Fruit fly (Drosophila melanogaster): ENCODE data around the gene CG3226.

CG3226 gene

dm6 chrX:6654198-6654831 is at the start of gene CG3226, which contains the start of gene Cdc7 (continued):
- TF ChIP-seq CG18764 (GFP tag; optimal IDR thresholded peaks at IDR 0.05) (peak; percentile 21), her (GFP tag; optimal IDR thresholded peaks at IDR 0.05) (no peak), CG10147 (GFP tag; optimal IDR thresholded peaks at IDR 0.05) (peak; percentile 65), chif (GFP tag; optimal IDR thresholded peaks at IDR 0.05) (peak; percentile 18 to 49), gcm2 (GFP tag; optimal IDR thresholded peaks at IDR 0.05) (peak; percentile 10), CG16813 (GFP tag; IDR thresholded peaks at IDR 0.05; ENCODE audit: partially characterized antibody) (peak; percentile 76), wek (GFP tag; optimal IDR thresholded peaks at IDR 0.05) (peak; percentile 74), CG3163 (GFP tag; optimal IDR thresholded peaks at IDR 0.05) (peak; percentile 50), fu2 (GFP tag; optimal IDR thresholded peaks at IDR 0.05) (peak; percentile 0), ems (GFP tag; optimal IDR thresholded peaks at IDR 0.05) (peak; percentile 19), CG1024 (GFP tag; IDR thresholded peaks at IDR 0.05) (0 out of 2 replicates have a peak, but pooled peaks have one; percentile 16), CG7928 (GFP tag; optimal IDR thresholded peaks at IDR 0.05) (peak; percentile 43), lilli (GFP tag; optimal IDR thresholded peaks at IDR 0.05) (peak; percentile 12), CG14441 (GFP tag; IDR thresholded peaks at IDR 0.05) (peak; percentile 44; the same call in 1 of the 2 replicates), org-1 (GFP tag; optimal IDR thresholded peaks at IDR 0.05) (peak; percentile 52), nerfin-2 (GFP tag; IDR thresholded peaks at IDR 0.05; ENCODE audit: partially characterized antibody) (peak; percentile 49; the same call in 1 of the 2 replicates), sna (GFP tag; IDR thresholded peaks at IDR 0.05; ENCODE audit: partially characterized antibody) (peak; percentile 55; the same call in 1 of the 2 replicates), ind (GFP tag; optimal IDR thresholded peaks at IDR 0.05) (peak; percentile 26), CG30403 (GFP tag; optimal IDR thresholded peaks at IDR 0.05) (peak; percentile 66), wdn (GFP tag; IDR thresholded peaks at IDR 0.05) (no peak), H2.0 (GFP tag; IDR thresholded peaks at IDR 0.05) (peak; percentile 28; the same call in 1 of the 2 replicates), CG17568 (GFP tag; optimal IDR thresholded peaks at IDR 0.05) (peak; percentile 66), corto (GFP tag; optimal IDR thresholded peaks at IDR 0.05) (no peak), CG11723 (GFP tag; optimal IDR thresholded peaks at IDR 0.05) (peak; percentile 52), shn (GFP tag; optimal IDR thresholded peaks at IDR 0.05) (peak; percentile 65), z (GFP tag; IDR thresholded peaks at IDR 0.05) (no peak), CG12391 (tag; optimal IDR thresholded peaks at IDR 0.05) (peak; percentile 74), Atf6 (GFP tag; IDR thresholded peaks at IDR 0.05) (peak; percentile 55; the same call in 1 of the 2 replicates), CG31365 (tag; optimal IDR thresholded peaks at IDR 0.05) (peak; percentile 45), fd64A (GFP tag; optimal IDR thresholded peaks at IDR 0.05) (peak; percentile 22), CG17912 (GFP tag; optimal IDR thresholded peaks at IDR 0.05) (peak; percentile 68), CG9215 (GFP tag; IDR thresholded peaks at IDR 0.05) (no peak), CG1529 (GFP tag; optimal IDR thresholded peaks at IDR 0.05) (peak; percentile 62), bowl (GFP tag; IDR thresholded peaks at IDR 0.05) (no peak), CG11247 (GFP tag; IDR thresholded peaks at IDR 0.05) (peak; percentile 37; the same call in 1 of the 2 replicates), Elba2 (GFP tag; optimal IDR thresholded peaks at IDR 0.05) (no peak), Ets97D (GFP tag; optimal IDR thresholded peaks at IDR 0.05) (peak; percentile 98), dpn (GFP tag; optimal IDR thresholded peaks at IDR 0.05) (peak; percentile 25 to 46), Rx (GFP tag; IDR thresholded peaks at IDR 0.05) (peak; percentile 43; the same call in 1 of the 2 replicates), Scr (GFP tag; IDR thresholded peaks at IDR 0.05; ENCODE audit: partially characterized antibody) (peak; percentile 71), CG34376 (GFP tag; optimal IDR thresholded peaks at IDR 0.05) (peak; percentile 93), Asciz (GFP tag; optimal IDR thresholded peaks at IDR 0.05) (peak; percentile 65), Mad (GFP tag; optimal IDR thresholded peaks at IDR 0.05) (peak; percentile 9), NFAT (GFP tag; IDR thresholded peaks at IDR 0.05) (peak; percentile 58; the same call in 1 of the 2 replicates), bigmax (GFP tag; optimal IDR thresholded peaks at IDR 0.05) (no peak), Lim3 (GFP tag; IDR thresholded peaks at IDR 0.05) (no peak), CG6791 (GFP tag; IDR thresholded peaks at IDR 0.05; ENCODE audit: partially characterized antibody) (peak; percentile 78), CG8290 (GFP tag; optimal IDR thresholded peaks at IDR 0.05) (peak; percentile 24), CG8290 (tag; optimal IDR thresholded peaks at IDR 0.05) (peak; percentile 39 to 85), row (GFP tag; IDR thresholded peaks at IDR 0.05) (peak; percentile 41; the same call in 2 of the 3 replicates)

Measured in whole organism, embryonic.